Worm (Caenorhabditis elegans): ENCODE measurements around the gene fbxb-47.

ce11 chrII:1742535-1742934, 39.3 kb upstream of the fbxb-47 start, which contains the start of gene F36H5.12:
- TF ChIP-seq lin-39 (tag; optimal IDR thresholded peaks at IDR 0.05) (no peak), jun-1 (tag; optimal IDR thresholded peaks at IDR 0.05) (no peak), lin-13 (GFP tag; optimal IDR thresholded peaks at IDR 0.05) (no peak), pag-3 (tag; optimal IDR thresholded peaks at IDR 0.05; ENCODE audit: borderline replicate concordance, insufficient read depth) (no peak), C16A3.4 (tag; optimal IDR thresholded peaks at IDR 0.05) (no peak), ceh-90 (tag; optimal IDR thresholded peaks at IDR 0.05) (no peak), C04F5.9 (tag; optimal IDR thresholded peaks at IDR 0.05) (no peak), dpl-1 (GFP tag; optimal IDR thresholded peaks at IDR 0.05) (no peak), rnt-1 (tag; optimal IDR thresholded peaks at IDR 0.05) (no peak), pqm-1 (tag; optimal IDR thresholded peaks at IDR 0.05) (no peak)

Measured in whole organism, L1 larva.